Worm (Caenorhabditis elegans) whole organism, L2 larva: ENCODE data around the gene C06B3.16.
A peak's percentile ranks its signal among the peaks of the same experiment; 100 is the strongest.

Experiments
- R02D3.7 ChIP-seq: fragments of 150-350 bp; optimal IDR thresholded peaks from 2 replicates; lab custom pipeline; 2014; ENCODE audit warnings: missing biosample characterization, missing genetic modification characterization
- alr-1 ChIP-seq: fragments of 150-350 bp; optimal IDR thresholded peaks from 2 replicates; lab custom pipeline; 2014; ENCODE audit warnings: missing biosample characterization, missing genetic modification characterization
- dmd-4 ChIP-seq: sonication (generic microtip); optimal IDR thresholded peaks from 2 replicates; lab custom pipeline; 2017; ENCODE audit warnings: missing biosample characterization, missing genetic modification characterization
- elt-1 ChIP-seq: fragments of 150-350 bp; optimal IDR thresholded peaks from 2 replicates; lab custom pipeline; 2014; ENCODE audit warnings: missing biosample characterization, missing genetic modification characterization
- elt-3 ChIP-seq: sonication (generic microtip); optimal IDR thresholded peaks from 2 replicates; lab custom pipeline; 2017; ENCODE audit warnings: missing biosample characterization, missing genetic modification characterization
- fos-1 ChIP-seq: fragments of 150-350 bp; optimal IDR thresholded peaks from 2 replicates; lab custom pipeline; 2014; ENCODE audit warnings: missing biosample characterization, missing genetic modification characterization
- mab-5 ChIP-seq: fragments of 150-350 bp; optimal IDR thresholded peaks from 2 replicates; lab custom pipeline; 2014; ENCODE audit warnings: missing biosample characterization, missing genetic modification characterization
- mdl-1 ChIP-seq, 2 experiments: fragments of 150-350 bp in 1 of 2; sonication (generic microtip) in 1 of 2; optimal IDR thresholded peaks; 2 replicates each; lab custom pipeline; 2017; ENCODE audit warnings: missing biosample characterization in 2 of 2, missing genetic modification characterization in 2 of 2
- nhr-11 ChIP-seq: fragments of 150-350 bp; optimal IDR thresholded peaks from 2 replicates; lab custom pipeline; 2014; ENCODE audit warnings: missing biosample characterization, missing genetic modification characterization
- nhr-129 ChIP-seq: fragments of 150-350 bp; optimal IDR thresholded peaks from 2 replicates; lab custom pipeline; 2014; ENCODE audit warnings: missing biosample characterization, missing genetic modification characterization
- sma-9 ChIP-seq, 2 experiments: fragments of 150-350 bp in 1 of 2; sonication (generic microtip) in 1 of 2; optimal IDR thresholded peaks; 2 replicates each; lab custom pipeline; 2014 to 2016; ENCODE audit warnings: missing genetic modification characterization in 2 of 2, mild to moderate bottlenecking in 1 of 2, missing biosample characterization in 1 of 2, missing compliant biosample characterization in 1 of 2, missing genetic modification reagents in 1 of 2, moderate library complexity in 1 of 2
- snpc-4 ChIP-seq: fragments of 150-350 bp; optimal IDR thresholded peaks from 2 replicates; lab custom pipeline; 2014; ENCODE audit warnings: missing biosample characterization, missing genetic modification characterization
- unc-55 ChIP-seq: fragments of 150-350 bp; sonication (generic microtip); optimal IDR thresholded peaks from 3 replicates; lab custom pipeline; 2014; ENCODE audit warnings: missing biosample characterization, missing genetic modification reagents, missing genetic modification characterization

- no peak for TF ChIP-seq nhr-11 (tag; lab: Kevin White, UChicago)
- peak; percentile 5 for TF ChIP-seq fos-1
- no peak for TF ChIP-seq unc-55 (GFP tag; lab: Kevin White, UChicago)
- no peak for TF ChIP-seq snpc-4
- TF ChIP-seq elt-3: no peak
- peak; percentile 34 for TF ChIP-seq sma-9 (GFP tag; optimal IDR thresholded peaks at IDR 0.05; lab: Kevin White, UChicago)
- TF ChIP-seq sma-9 (tag; optimal IDR thresholded peaks at IDR 0.05; lab: Kevin White, UChicago): no peak
- TF ChIP-seq dmd-4 (tag; lab: Kevin White, UChicago): no peak
- TF ChIP-seq mdl-1 (tag; optimal IDR thresholded peaks at IDR 0.05; lab: Kevin White, UChicago): no peak
- no peak for TF ChIP-seq R02D3.7
- TF ChIP-seq elt-1 (tag; lab: Kevin White, UChicago): no peak
- no peak for TF ChIP-seq alr-1 (tag; lab: Kevin White, UChicago)
- no peak for TF ChIP-seq nhr-129 (tag; lab: Kevin White, UChicago)
- no peak for TF ChIP-seq mab-5 (tag; lab: Kevin White, UChicago)
Observed at ce11 chrV:13898356-13898755, 33.0 kb upstream of the C06B3.16 start, which contains the start of gene cyp-35C1.
